Worm (Caenorhabditis elegans) whole organism, L1 larva: ENCODE results near the gene grl-24.

Source experiments
- C04F5.9 ChIP-seq: sonication (generic microtip); optimal IDR thresholded peaks from 2 replicates; lab custom pipeline; 2016; ENCODE audit warnings: missing genetic modification characterization, missing compliant biosample characterization
- C34B4.2 ChIP-seq: sonication (generic microtip); optimal IDR thresholded peaks from 2 replicates; lab custom pipeline; 2017; ENCODE audit warnings: mild to moderate bottlenecking, missing genetic modification characterization, missing compliant biosample characterization
- F16B12.6 ChIP-seq: fragments of 150-350 bp; optimal IDR thresholded peaks from 2 replicates; lab custom pipeline; 2014; ENCODE audit warnings: missing biosample characterization, missing genetic modification characterization
- Y116A8C.19 ChIP-seq: sonication (generic microtip); optimal IDR thresholded peaks from 2 replicates; lab custom pipeline; 2016; ENCODE audit warnings: missing compliant biosample characterization, missing genetic modification characterization, borderline replicate concordance
- aly-2 ChIP-seq: fragments of 150-350 bp; optimal IDR thresholded peaks from 2 replicates; lab custom pipeline; 2014; ENCODE audit warnings: missing biosample characterization, missing genetic modification characterization
- ceh-63 ChIP-seq: fragments of 200-800 bp; sonication (Bioruptor generic); optimal IDR thresholded peaks from 2 replicates; lab custom pipeline; 2018; ENCODE audit warnings: mild to moderate bottlenecking, missing genetic modification characterization, missing compliant biosample characterization
- ceh-82 ChIP-seq, 3 experiments: fragments of 150-350 bp in 1 of 3; sonication (generic microtip) in 2 of 3; optimal IDR thresholded peaks; 2 replicates each; lab custom pipeline; 2014 to 2017; ENCODE audit warnings: missing biosample characterization in 3 of 3, missing genetic modification characterization in 3 of 3
- ces-1 ChIP-seq: fragments of 150-350 bp; optimal IDR thresholded peaks from 2 replicates; lab custom pipeline; 2014; ENCODE audit warnings: missing biosample characterization, missing genetic modification reagents, missing genetic modification characterization
- egl-13 ChIP-seq: sonication (generic microtip); optimal IDR thresholded peaks from 2 replicates; lab custom pipeline; 2016; ENCODE audit warnings: missing genotype, missing genetic modification reagents, missing genetic modification characterization, missing compliant biosample characterization
- elt-2 ChIP-seq: sonication (generic microtip); optimal IDR thresholded peaks from 2 replicates; lab custom pipeline; 2016; ENCODE audit warnings: missing genetic modification characterization, mild to moderate bottlenecking, inconsistent platforms, missing compliant biosample characterization, missing genetic modification reagents
- fkh-10 ChIP-seq: sonication (generic microtip); optimal IDR thresholded peaks from 2 replicates; lab custom pipeline; 2017; ENCODE audit warnings: missing biosample characterization, missing genetic modification reagents, missing genetic modification characterization
- fkh-8 ChIP-seq: sonication (generic microtip); optimal IDR thresholded peaks from 2 replicates; lab custom pipeline; 2016; ENCODE audit warnings: mild to moderate bottlenecking, missing genetic modification characterization, missing compliant biosample characterization
- grh-1 ChIP-seq: fragments of 200-800 bp; sonication (Bioruptor generic); IDR thresholded peaks from 2 replicates; pipeline ENCODE4 v1.3.6; 2022; ENCODE audit warnings: missing genetic modification reagents, missing genetic modification characterization, missing compliant biosample characterization
- hlh-4 ChIP-seq: sonication (generic microtip); optimal IDR thresholded peaks from 2 replicates; lab custom pipeline; 2016; ENCODE audit warnings: mild to moderate bottlenecking, missing genetic modification characterization, missing compliant biosample characterization
- irx-1 ChIP-seq: sonication (generic microtip); optimal IDR thresholded peaks from 2 replicates; lab custom pipeline; 2016; ENCODE audit warnings: missing genetic modification characterization, missing compliant biosample characterization
- jun-1 ChIP-seq: fragments of 150-350 bp; optimal IDR thresholded peaks from 2 replicates; lab custom pipeline; 2014; ENCODE audit warnings: missing biosample characterization, missing genetic modification reagents, missing genetic modification characterization
- lin-13 ChIP-seq: fragments of 150-350 bp; optimal IDR thresholded peaks from 2 replicates; lab custom pipeline; 2014; ENCODE audit warnings: missing biosample characterization, missing genetic modification reagents, missing genetic modification characterization
- lin-14 ChIP-seq: fragments of 200-800 bp; sonication (Bioruptor generic); optimal IDR thresholded peaks from 2 replicates; lab custom pipeline; 2018; ENCODE audit warnings: mild to moderate bottlenecking, missing genetic modification characterization, moderate library complexity, missing compliant biosample characterization
- lin-15B ChIP-seq: fragments of 150-350 bp; sonication (generic microtip); optimal IDR thresholded peaks from 3 replicates; lab custom pipeline; 2014; ENCODE audit warnings: missing biosample characterization, missing genetic modification characterization
- lin-35 ChIP-seq, 2 experiments: fragments of 150-350 bp; optimal IDR thresholded peaks; 2 replicates each; lab custom pipeline; 2014; ENCODE audit warnings: missing biosample characterization in 2 of 2, missing genetic modification characterization in 2 of 2, missing genetic modification reagents in 2 of 2
- lsy-2 ChIP-seq, 2 experiments: fragments of 150-350 bp; optimal IDR thresholded peaks; 2 replicates each; lab custom pipeline; 2014; ENCODE audit warnings: missing biosample characterization in 2 of 2, missing genetic modification characterization in 2 of 2
- mab-9 ChIP-seq: fragments of 200-800 bp; sonication (Bioruptor generic); IDR thresholded peaks from 2 replicates; pipeline ENCODE4 v1.3.6; 2022; ENCODE audit warnings: missing genetic modification reagents, missing genetic modification characterization, missing compliant biosample characterization
- mep-1 ChIP-seq: fragments of 150-350 bp; optimal IDR thresholded peaks from 2 replicates; lab custom pipeline; 2014; ENCODE audit warnings: missing biosample characterization, missing genetic modification characterization
- nhr-11 ChIP-seq: fragments of 150-350 bp; optimal IDR thresholded peaks from 2 replicates; lab custom pipeline; 2014; ENCODE audit warnings: missing biosample characterization, missing genetic modification characterization
- nhr-12 ChIP-seq: sonication (generic microtip); optimal IDR thresholded peaks from 2 replicates; lab custom pipeline; 2017; ENCODE audit warnings: missing biosample characterization, missing genetic modification characterization
- nhr-19 ChIP-seq: fragments of 200-800 bp; sonication (Bioruptor generic); conservative IDR thresholded peaks from 2 replicates; pipeline ENCODE4 v1.3.6; 2022; ENCODE audit warnings: missing genetic modification characterization, missing compliant biosample characterization
- nhr-47 ChIP-seq: sonication (generic microtip); optimal IDR thresholded peaks from 2 replicates; lab custom pipeline; 2016; ENCODE audit warnings: mild to moderate bottlenecking, missing genetic modification characterization, moderate library complexity, missing compliant biosample characterization
- nhr-71 ChIP-seq: sonication (generic microtip); optimal IDR thresholded peaks from 2 replicates; lab custom pipeline; 2016; ENCODE audit warnings: mild to moderate bottlenecking, missing genetic modification characterization, moderate library complexity, missing compliant biosample characterization
- nhr-76 ChIP-seq: sonication (generic microtip); optimal IDR thresholded peaks from 2 replicates; lab custom pipeline; 2017; ENCODE audit warnings: missing biosample characterization, missing genetic modification characterization
- nhr-77 ChIP-seq: fragments of 150-350 bp; optimal IDR thresholded peaks from 2 replicates; lab custom pipeline; 2014; ENCODE audit warnings: missing biosample characterization, missing genetic modification characterization
- nhr-85 ChIP-seq: sonication (generic microtip); peaks from one replicate; lab custom pipeline; 2016; ENCODE audit warnings: missing genetic modification characterization, inconsistent platforms, missing compliant biosample characterization
- nhr-90 ChIP-seq: sonication (generic microtip); optimal IDR thresholded peaks from 2 replicates; lab custom pipeline; 2016; ENCODE audit warnings: mild to moderate bottlenecking, missing genetic modification characterization, missing compliant biosample characterization; ENCODE audit not compliant: poor library complexity
- pag-3 ChIP-seq: sonication (generic microtip); optimal IDR thresholded peaks from 2 replicates; lab custom pipeline; 2017; ENCODE audit warnings: missing genetic modification characterization, mild to moderate bottlenecking, missing compliant biosample characterization, antibody characterized with exemption, borderline replicate concordance; ENCODE audit not compliant: insufficient read depth
- pax-3 ChIP-seq: fragments of 200-800 bp; sonication (Bioruptor generic); optimal IDR thresholded peaks from 2 replicates; lab custom pipeline; 2018; ENCODE audit warnings: mild to moderate bottlenecking, missing genetic modification characterization, moderate library complexity, missing compliant biosample characterization
- skn-1 ChIP-seq: fragments of 150-350 bp; optimal IDR thresholded peaks from 2 replicates; lab custom pipeline; 2014; ENCODE audit warnings: missing biosample characterization, missing genetic modification characterization
- snpc-4 ChIP-seq: fragments of 150-350 bp; optimal IDR thresholded peaks from 2 replicates; lab custom pipeline; 2014; ENCODE audit warnings: missing biosample characterization, missing genetic modification characterization
- snu-23 ChIP-seq: sonication (generic microtip); optimal IDR thresholded peaks from 2 replicates; lab custom pipeline; 2016; ENCODE audit warnings: missing genetic modification characterization, missing compliant biosample characterization
- sox-4 ChIP-seq: sonication (generic microtip); optimal IDR thresholded peaks from 2 replicates; lab custom pipeline; 2016; ENCODE audit warnings: missing genetic modification characterization, missing compliant biosample characterization
- sptf-1 ChIP-seq: fragments of 150-350 bp; optimal IDR thresholded peaks from 2 replicates; lab custom pipeline; 2014; ENCODE audit warnings: missing biosample characterization, missing genetic modification characterization
- tbx-2 ChIP-seq: sonication (generic microtip); optimal IDR thresholded peaks from 2 replicates; lab custom pipeline; 2016; ENCODE audit warnings: missing genetic modification characterization, missing compliant biosample characterization
- unc-30 ChIP-seq: sonication (generic microtip); optimal IDR thresholded peaks from 2 replicates; lab custom pipeline; 2017; ENCODE audit warnings: missing biosample characterization, missing genetic modification characterization
- xbp-1 ChIP-seq: sonication (generic microtip); optimal IDR thresholded peaks from 2 replicates; lab custom pipeline; 2016; ENCODE audit warnings: missing genetic modification characterization, missing compliant biosample characterization
- zag-1 ChIP-seq: fragments of 150-350 bp; optimal IDR thresholded peaks from 2 replicates; lab custom pipeline; 2014; ENCODE audit warnings: missing biosample characterization, missing genetic modification characterization
- zip-4 ChIP-seq: fragments of 200-800 bp; sonication (Bioruptor generic); optimal IDR thresholded peaks from 2 replicates; lab custom pipeline; 2018; ENCODE audit warnings: mild to moderate bottlenecking, missing genetic modification characterization, moderate library complexity, missing compliant biosample characterization
- ztf-11 ChIP-seq, 2 experiments: sonication (generic microtip); optimal IDR thresholded peaks; 2 replicates each; lab custom pipeline; 2016 to 2017; ENCODE audit warnings: missing genetic modification characterization in 2 of 2, missing biosample characterization in 1 of 2, missing compliant biosample characterization in 1 of 2

The grl-24 gene

ce11 chrIV:17432223-17432826, 43.3 kb downstream of the grl-24 start:
- TF ChIP-seq Y116A8C.19 (no peak), ceh-63 (GFP tag; lab: Kevin White, UChicago) (no peak), snpc-4 (tag; lab: Kevin White, UChicago) (no peak), sptf-1 (tag; lab: Kevin White, UChicago) (no peak), mep-1 (tag; lab: Kevin White, UChicago) (no peak), elt-2 (tag; lab: Kevin White, UChicago) (peak; percentile 49)

DNA sequence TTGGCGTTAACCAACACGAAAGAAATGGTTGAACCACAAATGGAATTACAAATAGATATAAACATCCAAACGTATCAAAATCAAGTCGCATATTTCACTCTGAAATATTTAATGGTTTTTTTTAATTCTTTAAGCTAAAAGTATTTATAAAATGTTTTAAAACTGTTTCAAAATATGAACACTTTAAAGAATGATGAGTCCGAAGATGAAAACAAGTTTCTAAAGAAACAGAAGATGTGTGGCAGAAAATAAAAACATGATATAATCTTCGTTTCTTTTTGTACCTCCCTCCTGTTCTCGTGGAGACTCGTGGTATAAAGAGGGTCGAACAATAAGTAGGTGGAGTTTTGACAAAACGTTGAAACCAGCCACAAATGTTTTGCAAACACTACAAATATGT, 44.4 kb downstream of the grl-24 start, which contains the start of gene lact-6:
Gene lact-6, minus strand, starts transcription at position 101 of the 400 bp plus-strand sequence.
- TF ChIP-seq skn-1 (tag; lab: Kevin White, UChicago) (no peak), nhr-47 (no peak), egl-13 (tag; lab: Kevin White, UChicago) (no peak), unc-30 (tag; lab: Kevin White, UChicago) (no peak), pax-3 (tag; lab: Kevin White, UChicago) (no peak), F16B12.6 (no peak), jun-1 (tag; lab: Kevin White, UChicago) (no peak), C34B4.2 (tag; lab: Kevin White, UChicago) (no peak), hlh-4 (no peak), lin-15B (tag; lab: Kevin White, UChicago) (no peak), ces-1 (GFP tag; lab: Kevin White, UChicago) (no peak), lsy-2 (tag; optimal IDR thresholded peaks at IDR 0.05; lab: Kevin White, UChicago) (no peak), nhr-12 (tag; lab: Kevin White, UChicago) (no peak), fkh-10 (GFP tag; lab: Kevin White, UChicago) (no peak)
- TF ChIP-seq, all 84 proteins: peak for 0

- TF ChIP-seq pax-3 (tag; lab: Kevin White, UChicago) (no peak), nhr-85 (tag; lab: Kevin White, UChicago) (no peak), zip-4 (GFP tag; lab: Kevin White, UChicago) (no peak), snu-23 (GFP tag; lab: Kevin White, UChicago) (no peak), lin-35 (GFP tag; optimal IDR thresholded peaks at IDR 0.05; lab: Kevin White, UChicago) (no peak), lin-13 (GFP tag; lab: Kevin White, UChicago) (no peak), tbx-2 (tag; lab: Kevin White, UChicago) (no peak), sox-4 (tag; lab: Kevin White, UChicago) (no peak), nhr-71 (tag; lab: Kevin White, UChicago) (no peak), egl-13 (tag; lab: Kevin White, UChicago) (no peak), nhr-11 (no peak), ceh-63 (GFP tag; lab: Kevin White, UChicago) (no peak), snpc-4 (tag; lab: Kevin White, UChicago) (no peak), pag-3 (tag; lab: Kevin White, UChicago) (no peak), ces-1 (GFP tag; lab: Kevin White, UChicago) (no peak)
Observed at ce11 chrIV:17427423-17427822, 48.2 kb downstream of the grl-24 start, which contains the start of gene C06A12.3. TSS of gene C06A12.3 (plus strand) at chrIV:17427723.

- TF ChIP-seq hlh-4 (no peak), xbp-1 (tag; lab: Kevin White, UChicago) (no peak), irx-1 (tag; lab: Kevin White, UChicago) (no peak), snu-23 (GFP tag; lab: Kevin White, UChicago) (peak; percentile 27), lin-35 (GFP tag; optimal IDR thresholded peaks at IDR 0.05; lab: Kevin White, UChicago) (peak in 1 of 2 experiments; percentile 27), fkh-8 (tag; lab: Kevin White, UChicago) (peak; percentile 35), ceh-82 (tag; optimal IDR thresholded peaks at IDR 0.05; lab: Kevin White, UChicago) (peak in 1 of 3 experiments; percentile 40), lin-14 (peak; percentile 85), ztf-11 (tag; optimal IDR thresholded peaks at IDR 0.05; lab: Kevin White, UChicago) (no peak), aly-2 (tag; lab: Kevin White, UChicago) (no peak), lin-13 (GFP tag; lab: Kevin White, UChicago) (no peak), zag-1 (peak; percentile 9), nhr-85 (tag; lab: Kevin White, UChicago) (no peak), nhr-90 (tag; lab: Kevin White, UChicago) (no peak), nhr-19 (GFP tag; lab: Robert Waterston, UW) (peak; percentile 27; the same call in 1 of the 2 replicates), mep-1 (tag; lab: Kevin White, UChicago) (peak; percentile 28), grh-1 (GFP tag; lab: Robert Waterston, UW) (no peak), C04F5.9 (tag; lab: Kevin White, UChicago) (no peak), nhr-76 (no peak), nhr-77 (tag; lab: Kevin White, UChicago) (peak; percentile 40), mab-9 (GFP tag; lab: Robert Waterston, UW) (no peak)
Observed at ce11 chrIV:17426970-17427369, 48.7 kb downstream of the grl-24 start.
